Worm (Caenorhabditis elegans) whole organism, mixed stage, embryonic: ENCODE measurements around the gene mec-14.

Source experiments
- M03D4.4 ChIP-seq: sonication (generic microtip); optimal IDR thresholded peaks from 2 replicates; lab custom pipeline; 2017; ENCODE audit warnings: mild to moderate bottlenecking, missing genetic modification characterization, missing compliant biosample characterization
- bed-3 ChIP-seq: fragments of 200-800 bp; sonication (Bioruptor generic); optimal IDR thresholded peaks from 3 replicates; lab custom pipeline; 2018; ENCODE audit warnings: mild to moderate bottlenecking, missing genetic modification characterization, moderate library complexity, missing compliant biosample characterization
- blmp-1 ChIP-seq: fragments of 150-350 bp; optimal IDR thresholded peaks from 2 replicates; lab custom pipeline; 2014; ENCODE audit warnings: missing biosample characterization, missing genetic modification characterization
- ceh-39 ChIP-seq: fragments of 150-350 bp; optimal IDR thresholded peaks from 2 replicates; lab custom pipeline; 2014; ENCODE audit warnings: missing biosample characterization, missing genetic modification characterization
- ceh-43 ChIP-seq: fragments of 200-800 bp; sonication (Bioruptor generic); optimal IDR thresholded peaks from 2 replicates; lab custom pipeline; 2018; ENCODE audit warnings: mild to moderate bottlenecking, missing genetic modification characterization, moderate library complexity, missing compliant biosample characterization
- ceh-83 ChIP-seq: fragments of 200-800 bp; sonication (Bioruptor generic); optimal IDR thresholded peaks from 2 replicates; lab custom pipeline; 2018; ENCODE audit warnings: mild to moderate bottlenecking, missing genetic modification characterization, missing compliant biosample characterization
- ces-1 ChIP-seq: fragments of 150-350 bp; optimal IDR thresholded peaks from 2 replicates; lab custom pipeline; 2014; ENCODE audit warnings: missing biosample characterization, missing genetic modification reagents, missing genetic modification characterization
- cnd-1 ChIP-seq: fragments of 200-800 bp; sonication (Bioruptor generic); optimal IDR thresholded peaks from 2 replicates; lab custom pipeline; 2018; ENCODE audit warnings: mild to moderate bottlenecking, missing genetic modification characterization, missing compliant biosample characterization
- elt-1 ChIP-seq: sonication (generic microtip); optimal IDR thresholded peaks from 2 replicates; lab custom pipeline; 2017; ENCODE audit warnings: missing genetic modification characterization, mild to moderate bottlenecking, missing compliant biosample characterization, antibody characterized with exemption, moderate library complexity, borderline replicate concordance; ENCODE audit not compliant: insufficient read depth
- elt-3 ChIP-seq: fragments of 150-350 bp; optimal IDR thresholded peaks from 2 replicates; lab custom pipeline; 2014; ENCODE audit warnings: missing biosample characterization, missing genetic modification characterization
- flh-1 ChIP-seq: fragments of 200-800 bp; sonication (Bioruptor generic); optimal IDR thresholded peaks from 2 replicates; lab custom pipeline; 2018; ENCODE audit warnings: mild to moderate bottlenecking, missing genetic modification characterization, moderate library complexity, missing compliant biosample characterization
- ham-2 ChIP-seq: fragments of 200-800 bp; sonication (Bioruptor generic); optimal IDR thresholded peaks from 2 replicates; lab custom pipeline; 2018; ENCODE audit warnings: mild to moderate bottlenecking, missing genetic modification characterization, missing compliant biosample characterization
- hlh-1 ChIP-seq: fragments of 150-350 bp; optimal IDR thresholded peaks from 2 replicates; lab custom pipeline; 2014; ENCODE audit warnings: missing biosample characterization, missing genetic modification reagents, missing genetic modification characterization
- lin-13 ChIP-seq: fragments of 150-350 bp; optimal IDR thresholded peaks from 2 replicates; lab custom pipeline; 2014; ENCODE audit warnings: missing biosample characterization, missing genetic modification characterization
- lin-32 ChIP-seq: fragments of 200-800 bp; sonication (Bioruptor generic); optimal IDR thresholded peaks from 2 replicates; lab custom pipeline; 2018; ENCODE audit warnings: mild to moderate bottlenecking, missing genetic modification characterization, missing compliant biosample characterization
- lsy-2 ChIP-seq: fragments of 150-350 bp; optimal IDR thresholded peaks from 2 replicates; lab custom pipeline; 2014; ENCODE audit warnings: missing biosample characterization, missing genetic modification characterization
- mab-5 ChIP-seq: fragments of 150-350 bp; optimal IDR thresholded peaks from 2 replicates; lab custom pipeline; 2014; ENCODE audit warnings: missing biosample characterization, missing genetic modification characterization
- mls-2 ChIP-seq: sonication (generic microtip); optimal IDR thresholded peaks from 2 replicates; lab custom pipeline; 2016; ENCODE audit warnings: mild to moderate bottlenecking, missing genetic modification characterization, moderate library complexity, missing compliant biosample characterization
- nhr-12 ChIP-seq: fragments of 150-350 bp; optimal IDR thresholded peaks from 2 replicates; lab custom pipeline; 2014; ENCODE audit warnings: missing biosample characterization, missing genetic modification characterization
- nhr-2 ChIP-seq: fragments of 150-350 bp; optimal IDR thresholded peaks from 2 replicates; lab custom pipeline; 2014; ENCODE audit warnings: missing biosample characterization, missing genetic modification characterization
- nhr-237 ChIP-seq: fragments of 150-350 bp; optimal IDR thresholded peaks from 2 replicates; lab custom pipeline; 2014; ENCODE audit warnings: missing biosample characterization, missing genetic modification characterization
- nhr-28 ChIP-seq: fragments of 150-350 bp; optimal IDR thresholded peaks from 2 replicates; lab custom pipeline; 2014; ENCODE audit warnings: missing biosample characterization, missing genetic modification characterization
- nhr-76 ChIP-seq: sonication (generic microtip); optimal IDR thresholded peaks from 2 replicates; lab custom pipeline; 2017; ENCODE audit warnings: missing biosample characterization, missing genetic modification characterization
- pha-4 ChIP-seq: fragments of 150-350 bp; optimal IDR thresholded peaks from 2 replicates; lab custom pipeline; 2018; ENCODE audit warnings: missing biosample characterization, missing genetic modification reagents, missing genetic modification characterization
- sem-2 ChIP-seq: fragments of 200-800 bp; sonication (Bioruptor generic); optimal IDR thresholded peaks from 2 replicates; lab custom pipeline; 2018; ENCODE audit warnings: mild to moderate bottlenecking, missing genetic modification characterization, missing compliant biosample characterization
- snpc-4 ChIP-seq: fragments of 150-350 bp; optimal IDR thresholded peaks from 2 replicates; lab custom pipeline; 2014; ENCODE audit warnings: missing biosample characterization, missing genetic modification characterization
- sptf-1 ChIP-seq: sonication (generic microtip); optimal IDR thresholded peaks from 2 replicates; lab custom pipeline; 2017; ENCODE audit warnings: mild to moderate bottlenecking, missing genetic modification characterization, moderate library complexity, missing compliant biosample characterization
- tbx-8 ChIP-seq: fragments of 200-800 bp; sonication (Bioruptor generic); optimal IDR thresholded peaks from 2 replicates; lab custom pipeline; 2018; ENCODE audit warnings: mild to moderate bottlenecking, missing genetic modification characterization, moderate library complexity, missing compliant biosample characterization
- unc-120 ChIP-seq: sonication (generic microtip); optimal IDR thresholded peaks from 2 replicates; lab custom pipeline; 2017; ENCODE audit warnings: missing genetic modification characterization, missing compliant biosample characterization; ENCODE audit not compliant: poor library complexity, severe bottlenecking
- unc-39 ChIP-seq: fragments of 150-350 bp; optimal IDR thresholded peaks from 2 replicates; lab custom pipeline; 2014; ENCODE audit warnings: missing biosample characterization, missing genetic modification characterization
- unc-62 ChIP-seq: fragments of 150-350 bp; optimal IDR thresholded peaks from 2 replicates; lab custom pipeline; 2014; ENCODE audit warnings: missing biosample characterization, missing genetic modification reagents, missing genetic modification characterization
- zip-8 ChIP-seq: fragments of 150-350 bp; optimal IDR thresholded peaks from 2 replicates; lab custom pipeline; 2014; ENCODE audit warnings: missing biosample characterization, missing genetic modification characterization
- ztf-11 ChIP-seq: fragments of 150-350 bp; optimal IDR thresholded peaks from 2 replicates; lab custom pipeline; 2014; ENCODE audit warnings: missing biosample characterization, missing genetic modification characterization

The mec-14 gene

ce11 chrIII:7162065-7162762 lies 30.6 kb downstream of the mec-14 start, which contains the start of the genes syf-2 and K04G7.1 (continued):
- peak; percentile 53 for TF ChIP-seq unc-120 (tag; lab: Kevin White, UChicago)
- TF ChIP-seq nhr-28 (tag; lab: Kevin White, UChicago), result no peak
- no peak for TF ChIP-seq ztf-11 (tag; lab: Kevin White, UChicago)
- no peak for TF ChIP-seq blmp-1 (tag; lab: Kevin White, UChicago)
- TF ChIP-seq nhr-12 (tag; lab: Kevin White, UChicago), result no peak
- TF ChIP-seq ceh-83 (GFP tag; lab: Kevin White, UChicago), result no peak
- TF ChIP-seq elt-3 (tag; lab: Kevin White, UChicago), result no peak
- TF ChIP-seq ham-2 (GFP tag; lab: Kevin White, UChicago), result no peak
- TF ChIP-seq, all 35 proteins: peak for 15

ce11 chrIII:7161055-7161454 lies 31.7 kb downstream of the mec-14 start, which contains the start of gene rnp-7:
Gene rnp-7, minus strand, starts transcription at chrIII:7161155.
- TF ChIP-seq lin-32 (GFP tag; lab: Kevin White, UChicago) (no peak), elt-3 (tag; lab: Kevin White, UChicago) (no peak), nhr-12 (tag; lab: Kevin White, UChicago) (no peak), ceh-43 (no peak), cnd-1 (tag; lab: Kevin White, UChicago) (no peak), nhr-237 (tag; lab: Kevin White, UChicago) (no peak), ceh-83 (GFP tag; lab: Kevin White, UChicago) (no peak), flh-1 (GFP tag; lab: Kevin White, UChicago) (no peak), elt-1 (tag; lab: Kevin White, UChicago) (no peak), ztf-11 (tag; lab: Kevin White, UChicago) (no peak), sptf-1 (tag; lab: Kevin White, UChicago) (no peak)

- no peak for TF ChIP-seq ceh-39 (tag; lab: Kevin White, UChicago)
- TF ChIP-seq pha-4, result no peak
- no peak for TF ChIP-seq mab-5 (tag; lab: Kevin White, UChicago)
- TF ChIP-seq sptf-1 (tag; lab: Kevin White, UChicago), result no peak
- TF ChIP-seq nhr-28 (tag; lab: Kevin White, UChicago), result no peak
- no peak for TF ChIP-seq hlh-1
- no peak for TF ChIP-seq unc-120 (tag; lab: Kevin White, UChicago)
- TF ChIP-seq ceh-83 (GFP tag; lab: Kevin White, UChicago), result no peak
- no peak for TF ChIP-seq M03D4.4 (tag; lab: Kevin White, UChicago)
- no peak for TF ChIP-seq lsy-2 (tag; lab: Kevin White, UChicago)
- no peak for TF ChIP-seq unc-62 (GFP tag; lab: Kevin White, UChicago)
- TF ChIP-seq nhr-2, result no peak
- TF ChIP-seq mls-2 (tag; lab: Kevin White, UChicago), result no peak
- no peak for TF ChIP-seq nhr-76 (tag; lab: Kevin White, UChicago)
- TF ChIP-seq lin-13 (tag; lab: Kevin White, UChicago), result no peak
- no peak for TF ChIP-seq elt-1 (tag; lab: Kevin White, UChicago)
- no peak for TF ChIP-seq nhr-237 (tag; lab: Kevin White, UChicago)
- no peak for TF ChIP-seq ces-1 (GFP tag; lab: Kevin White, UChicago)
- no peak for TF ChIP-seq tbx-8
Measured at ce11 chrIII:7159246-7159645, 33.5 kb downstream of the mec-14 start.

ce11 chrIII:7158709-7159108 lies 34.1 kb downstream of the mec-14 start, which contains the start of gene nuo-4:
Gene nuo-4, minus strand, starts transcription at chrIII:7158809.
- TF ChIP-seq ceh-39 (tag; lab: Kevin White, UChicago), result no peak
- no peak for TF ChIP-seq M03D4.4 (tag; lab: Kevin White, UChicago)
- no peak for TF ChIP-seq ham-2 (GFP tag; lab: Kevin White, UChicago)
- no peak for TF ChIP-seq hlh-1
- TF ChIP-seq nhr-28 (tag; lab: Kevin White, UChicago), result no peak
- TF ChIP-seq nhr-2, result no peak
- TF ChIP-seq nhr-12 (tag; lab: Kevin White, UChicago), result no peak

ce11 chrIII:7155631-7156030 lies 37.2 kb downstream of the mec-14 start:
- peak; percentile 1 for TF ChIP-seq tbx-8
- peak; percentile 71 for TF ChIP-seq ham-2 (GFP tag; lab: Kevin White, UChicago)
- peak; percentile 13 for TF ChIP-seq M03D4.4 (tag; lab: Kevin White, UChicago)
- peak; percentile 70 for TF ChIP-seq ceh-39 (tag; lab: Kevin White, UChicago)
- TF ChIP-seq blmp-1 (tag; lab: Kevin White, UChicago), result no peak
- no peak for TF ChIP-seq mab-5 (tag; lab: Kevin White, UChicago)
- TF ChIP-seq nhr-28 (tag; lab: Kevin White, UChicago), result no peak
- TF ChIP-seq bed-3, result peak; percentile 20
- TF ChIP-seq ceh-43, result no peak
- peak; percentile 78 for TF ChIP-seq hlh-1
- TF ChIP-seq sem-2 (GFP tag; lab: Kevin White, UChicago), result no peak
- no peak for TF ChIP-seq lin-13 (tag; lab: Kevin White, UChicago)
- TF ChIP-seq nhr-2, result peak; percentile 52
- no peak for TF ChIP-seq elt-1 (tag; lab: Kevin White, UChicago)
- peak; percentile 76 for TF ChIP-seq sptf-1 (tag; lab: Kevin White, UChicago)
- TF ChIP-seq ces-1 (GFP tag; lab: Kevin White, UChicago), result peak; percentile 80
- no peak for TF ChIP-seq lin-32 (GFP tag; lab: Kevin White, UChicago)
- TF ChIP-seq pha-4, result peak; percentile 73
- TF ChIP-seq unc-62 (GFP tag; lab: Kevin White, UChicago), result peak; percentile 75
- peak; percentile 65 for TF ChIP-seq ztf-11 (tag; lab: Kevin White, UChicago)
- TF ChIP-seq flh-1 (GFP tag; lab: Kevin White, UChicago), result no peak
- no peak for TF ChIP-seq unc-39 (tag; lab: Kevin White, UChicago)
- no peak for TF ChIP-seq zip-8 (tag; lab: Kevin White, UChicago)
- TF ChIP-seq nhr-76 (tag; lab: Kevin White, UChicago), result no peak
- peak; percentile 86 for TF ChIP-seq nhr-237 (tag; lab: Kevin White, UChicago)
- peak; percentile 84 for TF ChIP-seq mls-2 (tag; lab: Kevin White, UChicago)
- TF ChIP-seq unc-120 (tag; lab: Kevin White, UChicago), result peak; percentile 95
- no peak for TF ChIP-seq snpc-4 (tag; lab: Kevin White, UChicago)
- no peak for TF ChIP-seq nhr-12 (tag; lab: Kevin White, UChicago)
